Worm (Caenorhabditis elegans): Measurements from ENCODE around the gene C04G6.4.
A peak's percentile ranks its signal among the peaks of the same experiment; 100 is the strongest.

C04G6.4 gene

ce11 chrII:5105020-5105419 lies 21.8 kb upstream of the C04G6.4 start (continued):
- peak; percentile 88 for TF ChIP-seq gei-8 (GFP tag; optimal IDR thresholded peaks at IDR 0.05)
- TF ChIP-seq F37D6.2 (tag; optimal IDR thresholded peaks at IDR 0.05) = peak; percentile 22
- TF ChIP-seq set-16 (GFP tag; IDR thresholded peaks at IDR 0.05) = no peak
- TF ChIP-seq mep-1 (tag; optimal IDR thresholded peaks at IDR 0.05) = peak; percentile 72
- peak; percentile 75 for TF ChIP-seq F44E2.7 (GFP tag; IDR thresholded peaks at IDR 0.05)
- TF ChIP-seq madf-5 (GFP tag; IDR thresholded peaks at IDR 0.05) = peak; percentile 83 to 84; a peak in 3 of 4 replicates
- peak; percentile 63 for TF ChIP-seq F49E8.2 (tag; optimal IDR thresholded peaks at IDR 0.05; ENCODE audit: borderline replicate concordance)
- peak; percentile 90 for TF ChIP-seq arid-1 (GFP tag; conservative IDR thresholded peaks at IDR 0.05)
- TF ChIP-seq lir-3 (tag; optimal IDR thresholded peaks at IDR 0.05) = peak; percentile 78
- TF ChIP-seq dve-1 (tag; optimal IDR thresholded peaks at IDR 0.05; ENCODE audit: insufficient read depth) = peak; percentile 72
- TF ChIP-seq saeg-2 (GFP tag; IDR thresholded peaks at IDR 0.05) = 0 out of 2 replicates have a peak, but pooled peaks have one; percentile 59
- TF ChIP-seq pha-4 (GFP tag; IDR thresholded peaks at IDR 0.05) = no peak; the same call in 1 of the 2 replicates
- no peak for TF ChIP-seq pha-4 (tag; optimal IDR thresholded peaks at IDR 0.05)
- TF ChIP-seq zfp-2 (tag; optimal IDR thresholded peaks at IDR 0.05) = peak; percentile 55
- TF ChIP-seq nhr-6 (tag; optimal IDR thresholded peaks at IDR 0.05) = peak; percentile 62
- peak; percentile 67; the same call in 1 of the 2 replicates for TF ChIP-seq mxl-2 (GFP tag; conservative IDR thresholded peaks at IDR 0.05)
- peak; percentile 38 for TF ChIP-seq nhr-28 (tag; optimal IDR thresholded peaks at IDR 0.05)
- no peak for TF ChIP-seq lin-39 (tag; optimal IDR thresholded peaks at IDR 0.05)
- TF ChIP-seq nhr-102 (tag; optimal IDR thresholded peaks at IDR 0.05) = peak; percentile 82
- TF ChIP-seq nhr-41 (GFP tag; IDR thresholded peaks at IDR 0.05) = peak; percentile 96
- no peak; the same call in 1 of the 2 replicates for TF ChIP-seq madf-9 (GFP tag; conservative IDR thresholded peaks at IDR 0.05)
- TF ChIP-seq hif-1 (tag; optimal IDR thresholded peaks at IDR 0.05) = peak in 1 of 2 experiments; percentile 25
- peak; percentile 80 for TF ChIP-seq unc-130 (GFP tag; optimal IDR thresholded peaks at IDR 0.05)
- TF ChIP-seq ctbp-1 (GFP tag; IDR thresholded peaks at IDR 0.05) = peak; percentile 89
- TF ChIP-seq lin-29 (GFP tag; IDR thresholded peaks at IDR 0.05) = peak; percentile 65
- TF ChIP-seq zag-1 (tag; optimal IDR thresholded peaks at IDR 0.05) = no peak
- TF ChIP-seq lsy-2 (tag; optimal IDR thresholded peaks at IDR 0.05) = no peak
- peak; percentile 76; the same call in 1 of the 2 replicates for TF ChIP-seq Y105C5A.15 (GFP tag; IDR thresholded peaks at IDR 0.05)
- TF ChIP-seq zfp-3 (GFP tag; conservative IDR thresholded peaks at IDR 0.05) = peak; percentile 66; the same call in 1 of the 2 replicates
- no peak for TF ChIP-seq nhr-25 (tag; optimal IDR thresholded peaks at IDR 0.05; ENCODE audit: borderline replicate concordance, insufficient read depth)
- TF ChIP-seq spr-1 (tag; optimal IDR thresholded peaks at IDR 0.05) = peak; percentile 86
- peak; percentile 48 for TF ChIP-seq lin-13 (GFP tag; optimal IDR thresholded peaks at IDR 0.05)
- no peak; the same call in 1 of the 2 replicates for TF ChIP-seq snpc-1.2 (GFP tag; IDR thresholded peaks at IDR 0.05)
- TF ChIP-seq ceh-82 (tag; optimal IDR thresholded peaks at IDR 0.05) = no peak
- TF ChIP-seq daf-16 (GFP tag; optimal IDR thresholded peaks at IDR 0.05) = peak in 1 of 2 experiments; percentile 94
- TF ChIP-seq daf-16 (tag; optimal IDR thresholded peaks at IDR 0.05) = peak; percentile 78
- TF ChIP-seq pqm-1 (tag; optimal IDR thresholded peaks at IDR 0.05) = no peak
- peak; percentile 60 for TF ChIP-seq F10B5.3 (tag; optimal IDR thresholded peaks at IDR 0.05)
- TF ChIP-seq ces-1 (GFP tag; optimal IDR thresholded peaks at IDR 0.05) = peak; percentile 29
- TF ChIP-seq mxl-3 (GFP tag; optimal IDR thresholded peaks at IDR 0.05) = peak; percentile 69
- no peak for TF ChIP-seq hlh-11 (tag; optimal IDR thresholded peaks at IDR 0.05)
- TF ChIP-seq aly-2 (tag; optimal IDR thresholded peaks at IDR 0.05) = peak; percentile 4
- peak; percentile 83 for TF ChIP-seq nhr-42 (GFP tag; IDR thresholded peaks at IDR 0.05)
- peak; percentile 71 for TF ChIP-seq rbr-2 (tag; optimal IDR thresholded peaks at IDR 0.05)
- peak; percentile 4 for TF ChIP-seq R02D3.7 (tag; optimal IDR thresholded peaks at IDR 0.05)
- TF ChIP-seq cey-2 (tag; optimal IDR thresholded peaks at IDR 0.05; ENCODE audit: borderline replicate concordance, insufficient read depth) = no peak
- no peak for TF ChIP-seq ceh-32 (tag; optimal IDR thresholded peaks at IDR 0.05; ENCODE audit: poor library complexity)
- TF ChIP-seq dmd-6 (GFP tag; IDR thresholded peaks at IDR 0.05) = peak; percentile 82
- no peak for TF ChIP-seq daf-12 (tag; optimal IDR thresholded peaks at IDR 0.05)
- no peak for TF ChIP-seq ama-1 (optimal IDR thresholded peaks at IDR 0.05)
